Fruit fly (Drosophila melanogaster) whole organism, embryonic: ENCODE data around the gene lbl.
A peak's percentile ranks its signal among the peaks of the same experiment; 100 is the strongest.

ENCODE experiments used
- CG10565 ChIP-seq: fragments of 200-800 bp; sonication (Bioruptor generic); optimal IDR thresholded peaks from 3 replicates; lab custom pipeline; 2016; ENCODE audit warnings: missing biosample characterization, mild to moderate bottlenecking, missing genetic modification characterization
- CG11695 ChIP-seq: fragments of 200-800 bp; sonication (Bioruptor generic); IDR thresholded peaks from 3 replicates; pipeline ENCODE4 v1.3.6; 2022; ENCODE audit warnings: missing biosample characterization, missing genetic modification characterization
- CG1233 ChIP-seq: fragments of 200-800 bp; sonication (Bioruptor generic); optimal IDR thresholded peaks from 4 replicates; lab custom pipeline; 2018; ENCODE audit warnings: missing biosample characterization, mild to moderate bottlenecking, missing genetic modification characterization
- CG13287 ChIP-seq: fragments of 200-800 bp; sonication (Bioruptor generic); IDR thresholded peaks from 2 replicates; pipeline ENCODE4 v1.3.6; 2022; ENCODE audit warnings: missing biosample characterization, missing genetic modification characterization; ENCODE audit not compliant: partially characterized antibody
- CG14014 ChIP-seq: fragments of 200-800 bp; sonication (Bioruptor generic); IDR thresholded peaks from 2 replicates; pipeline ENCODE4 v1.3.6; 2022; ENCODE audit warnings: missing biosample characterization, missing genetic modification characterization
- CG15011 ChIP-seq: fragments of 200-800 bp; sonication (Bioruptor generic); optimal IDR thresholded peaks from 3 replicates; lab custom pipeline; 2018; ENCODE audit warnings: missing biosample characterization, mild to moderate bottlenecking, missing genetic modification characterization
- CG15269 ChIP-seq: fragments of 200-800 bp; sonication (Bioruptor generic); optimal IDR thresholded peaks from 2 replicates; lab custom pipeline; 2018; ENCODE audit warnings: missing biosample characterization, mild to moderate bottlenecking, missing genetic modification characterization, moderate library complexity
- CG15479 ChIP-seq: fragments of 200-800 bp; sonication (Bioruptor generic); optimal IDR thresholded peaks from 3 replicates; lab custom pipeline; 2019; ENCODE audit warnings: missing biosample characterization, mild to moderate bottlenecking, missing genetic modification characterization, moderate library complexity
- CG2120 ChIP-seq: fragments of 200-800 bp; sonication (Bioruptor generic); optimal IDR thresholded peaks from 3 replicates; lab custom pipeline; 2016; ENCODE audit warnings: missing biosample characterization, missing genetic modification characterization
- CG3407 ChIP-seq: fragments of 200-800 bp; sonication (Bioruptor generic); optimal IDR thresholded peaks from 2 replicates; lab custom pipeline; 2018; ENCODE audit warnings: missing biosample characterization, mild to moderate bottlenecking, missing genetic modification characterization
- CG34224 ChIP-seq: fragments of 200-800 bp; sonication (Bioruptor generic); IDR thresholded peaks from 3 replicates; pipeline ENCODE4 v1.3.6; 2022; ENCODE audit warnings: missing biosample characterization, missing genetic modification characterization; ENCODE audit not compliant: partially characterized antibody
- CG34376 ChIP-seq: fragments of 200-800 bp; sonication (Bioruptor generic); optimal IDR thresholded peaks from 2 replicates; lab custom pipeline; 2018; ENCODE audit warnings: missing biosample characterization, mild to moderate bottlenecking, missing genetic modification characterization
- CG3838 ChIP-seq: fragments of 200-800 bp; sonication (Bioruptor generic); optimal IDR thresholded peaks from 3 replicates; lab custom pipeline; 2016; ENCODE audit warnings: missing biosample characterization, missing genetic modification characterization
- CG4424 ChIP-seq: fragments of 200-800 bp; sonication (Bioruptor generic); optimal IDR thresholded peaks from 3 replicates; lab custom pipeline; 2016; ENCODE audit warnings: missing biosample characterization, missing genetic modification characterization
- CG6765 ChIP-seq: fragments of 200-800 bp; sonication (Bioruptor generic); optimal IDR thresholded peaks from 3 replicates; lab custom pipeline; 2017; ENCODE audit warnings: missing biosample characterization, mild to moderate bottlenecking, missing genetic modification characterization
- CG8924 ChIP-seq: fragments of 200-800 bp; optimal IDR thresholded peaks from 3 replicates; lab custom pipeline; 2019; ENCODE audit warnings: missing biosample characterization, mild to moderate bottlenecking, missing genetic modification characterization, moderate library complexity
- CG9817 ChIP-seq: fragments of 200-800 bp; sonication (Bioruptor generic); optimal IDR thresholded peaks from 2 replicates; lab custom pipeline; 2018; ENCODE audit warnings: missing biosample characterization, mild to moderate bottlenecking, missing genetic modification characterization, moderate library complexity
- CG9932 ChIP-seq: fragments of 200-800 bp; sonication (Bioruptor generic); IDR thresholded peaks from 2 replicates; pipeline ENCODE4 v1.3.6; 2022; ENCODE audit warnings: missing biosample characterization, missing genetic modification characterization
- D19A ChIP-seq: fragments of 200-800 bp; optimal IDR thresholded peaks from 3 replicates; lab custom pipeline; 2019; ENCODE audit warnings: missing biosample characterization, mild to moderate bottlenecking, missing genetic modification characterization, moderate library complexity
- Doc3 ChIP-seq: fragments of 200-800 bp; sonication (Bioruptor generic); IDR thresholded peaks from 3 replicates; pipeline ENCODE4 v1.3.6; 2022; ENCODE audit warnings: missing biosample characterization, missing genetic modification characterization; ENCODE audit not compliant: partially characterized antibody
- Dref ChIP-seq: fragments of 200-800 bp; sonication (Bioruptor generic); IDR thresholded peaks from 2 replicates; pipeline ENCODE4 v1.3.6; 2022; ENCODE audit warnings: missing biosample characterization, missing genetic modification characterization
- E2f2 ChIP-seq: fragments of 200-800 bp; sonication (Bioruptor generic); IDR thresholded peaks from 2 replicates; pipeline ENCODE4 v1.3.6; 2022; ENCODE audit warnings: missing biosample characterization, missing genetic modification characterization
- HLH3B ChIP-seq: fragments of 200-800 bp; sonication (Bioruptor generic); IDR thresholded peaks from 2 replicates; pipeline ENCODE4 v1.3.6; 2022; ENCODE audit warnings: missing biosample characterization, missing genetic modification characterization
- Hr3 ChIP-seq: fragments of 200-800 bp; sonication (Bioruptor generic); optimal IDR thresholded peaks from 3 replicates; lab custom pipeline; 2016; ENCODE audit warnings: missing biosample characterization, missing genetic modification characterization
- Meics ChIP-seq: fragments of 200-800 bp; sonication (Bioruptor generic); optimal IDR thresholded peaks from 2 replicates; lab custom pipeline; 2017; ENCODE audit warnings: missing biosample characterization, mild to moderate bottlenecking, missing genetic modification characterization
- Neu2 ChIP-seq: fragments of 200-800 bp; sonication (Bioruptor generic); optimal IDR thresholded peaks from 3 replicates; lab custom pipeline; 2016; ENCODE audit warnings: missing biosample characterization, missing genetic modification characterization, borderline replicate concordance
- Oaz ChIP-seq: fragments of 200-800 bp; sonication (Bioruptor generic); IDR thresholded peaks from 2 replicates; pipeline ENCODE4 v1.3.6; 2022; ENCODE audit warnings: missing biosample characterization, missing genetic modification characterization
- Pdp1 ChIP-seq, 2 experiments: fragments of 200-800 bp; sonication (Bioruptor generic); optimal IDR thresholded peaks; 3 replicates each; lab custom pipeline; 2016; ENCODE audit warnings: missing biosample characterization in 2 of 2, missing genetic modification characterization in 2 of 2, mild to moderate bottlenecking in 1 of 2, moderate library complexity in 1 of 2
- al ChIP-seq: fragments of 200-800 bp; sonication (Bioruptor generic); IDR thresholded peaks from 2 replicates; pipeline ENCODE4 v1.3.6; 2022; ENCODE audit warnings: missing biosample characterization, missing genetic modification characterization
- bab2 ChIP-seq: fragments of 200-800 bp; sonication (Bioruptor generic); optimal IDR thresholded peaks from 2 replicates; lab custom pipeline; 2016; ENCODE audit warnings: missing biosample characterization, missing genetic modification characterization
- bsh ChIP-seq, 2 experiments: fragments of 200-800 bp; sonication (Bioruptor generic); optimal IDR thresholded peaks; 2 replicates each; lab custom pipeline; 2017 to 2018; ENCODE audit warnings: mild to moderate bottlenecking in 2 of 2, missing biosample characterization in 2 of 2, missing genetic modification characterization in 2 of 2, moderate library complexity in 1 of 2
- cad ChIP-seq: fragments of >200 bp; optimal IDR thresholded peaks from 2 replicates; lab custom pipeline; 2017; ENCODE audit warnings: missing biosample characterization, missing genetic modification characterization
- dm ChIP-seq: fragments of 200-800 bp; sonication (Bioruptor generic); optimal IDR thresholded peaks from 3 replicates; lab custom pipeline; 2016; ENCODE audit warnings: missing biosample characterization, missing genetic modification characterization
- ems ChIP-seq: fragments of 200-800 bp; sonication (Bioruptor generic); optimal IDR thresholded peaks from 3 replicates; lab custom pipeline; 2016; ENCODE audit warnings: missing biosample characterization, missing genetic modification characterization
- en ChIP-seq: fragments of 200-800 bp; sonication (Bioruptor generic); optimal IDR thresholded peaks from 2 replicates; lab custom pipeline; 2016; ENCODE audit warnings: missing biosample characterization, missing genetic modification characterization
- grau ChIP-seq: fragments of 200-800 bp; optimal IDR thresholded peaks from 3 replicates; lab custom pipeline; 2019; ENCODE audit warnings: missing biosample characterization, mild to moderate bottlenecking, missing genetic modification characterization, moderate library complexity
- gro ChIP-seq: fragments of 200-800 bp; sonication (Bioruptor generic); optimal IDR thresholded peaks from 2 replicates; lab custom pipeline; 2016; ENCODE audit warnings: missing biosample characterization, missing genetic modification characterization
- ind ChIP-seq: fragments of 200-800 bp; sonication (Bioruptor generic); optimal IDR thresholded peaks from 3 replicates; lab custom pipeline; 2016; ENCODE audit warnings: missing biosample characterization, missing genetic modification characterization
- lbe ChIP-seq: fragments of 200-800 bp; sonication (Bioruptor generic); optimal IDR thresholded peaks from 2 replicates; lab custom pipeline; 2016; ENCODE audit warnings: missing biosample characterization, mild to moderate bottlenecking, missing genetic modification characterization
- lilli ChIP-seq: fragments of 200-800 bp; sonication (Bioruptor generic); optimal IDR thresholded peaks from 3 replicates; lab custom pipeline; 2016; ENCODE audit warnings: missing biosample characterization, missing genetic modification characterization
- nom ChIP-seq: fragments of 200-800 bp; sonication (Bioruptor generic); optimal IDR thresholded peaks from 2 replicates; lab custom pipeline; 2017; ENCODE audit warnings: missing biosample characterization, missing genetic modification characterization, mild to moderate bottlenecking, moderate library complexity, missing genetic modification reagents
- oc ChIP-seq: fragments of 200-800 bp; sonication (Bioruptor generic); optimal IDR thresholded peaks from 2 replicates; lab custom pipeline; 2018; ENCODE audit warnings: missing biosample characterization, mild to moderate bottlenecking, missing genetic modification characterization, moderate library complexity
- rib ChIP-seq: fragments of 200-800 bp; sonication (Bioruptor generic); IDR thresholded peaks from 2 replicates; pipeline ENCODE4 v1.3.6; 2022; ENCODE audit warnings: missing biosample characterization, missing genetic modification characterization
- sens ChIP-seq: fragments of 200-800 bp; sonication (Bioruptor generic); peaks from one replicate; lab custom pipeline; 2016; ENCODE audit warnings: missing biosample characterization, missing genetic modification characterization
- slou ChIP-seq: fragments of 200-800 bp; sonication (Bioruptor generic); optimal IDR thresholded peaks from 3 replicates; lab custom pipeline; 2016; ENCODE audit warnings: missing biosample characterization, missing genetic modification characterization
- sob ChIP-seq: fragments of 200-800 bp; sonication (Bioruptor generic); IDR thresholded peaks from 2 replicates; pipeline ENCODE4 v1.3.6; 2022; ENCODE audit warnings: missing biosample characterization, missing genetic modification characterization
- sr ChIP-seq: fragments of 200-800 bp; sonication (Bioruptor generic); IDR thresholded peaks from 3 replicates; pipeline ENCODE4 v1.3.6; 2022; ENCODE audit warnings: missing biosample characterization, missing genetic modification characterization
- toy ChIP-seq: fragments of 200-800 bp; sonication (Bioruptor generic); IDR thresholded peaks from 2 replicates; pipeline ENCODE4 v1.3.6; 2022; ENCODE audit warnings: missing biosample characterization, missing genetic modification characterization
- wek ChIP-seq: fragments of 200-800 bp; sonication (Bioruptor generic); optimal IDR thresholded peaks from 3 replicates; lab custom pipeline; 2018; ENCODE audit warnings: missing biosample characterization, mild to moderate bottlenecking, missing genetic modification characterization, moderate library complexity
- zf30C ChIP-seq: fragments of 200-800 bp; sonication (Bioruptor generic); optimal IDR thresholded peaks from 3 replicates; lab custom pipeline; 2018; ENCODE audit warnings: missing biosample characterization, mild to moderate bottlenecking, missing genetic modification characterization

Gene lbl

dm6 chr3R:21376859-21377607 is 56.9 kb downstream of the lbl start (continued):
- TF ChIP-seq al (GFP tag; lab: Robert Waterston, UW) (no peak), dm (peak; percentile 1), CG9932 (GFP tag; lab: Robert Waterston, UW) (peak; percentile 33; the same call in 1 of the 2 replicates), CG15011 (GFP tag; lab: Kevin White, UChicago) (no peak), CG15269 (tag; lab: Kevin White, UChicago) (no peak), CG9817 (tag; lab: Kevin White, UChicago) (no peak), D19A (tag; lab: Kevin White, UChicago) (no peak), nom (GFP tag; lab: Kevin White, UChicago) (peak; percentile 30), Oaz (GFP tag; lab: Robert Waterston, UW) (no peak), bsh (GFP tag; optimal IDR thresholded peaks at IDR 0.05; lab: Kevin White, UChicago) (no peak), bab2 (no peak), CG4424 (GFP tag; lab: Kevin White, UChicago) (peak; percentile 6), HLH3B (no peak), CG10565 (GFP tag; lab: Kevin White, UChicago) (no peak), wek (GFP tag; lab: Kevin White, UChicago) (no peak), ems (GFP tag; lab: Kevin White, UChicago) (no peak), Dref (GFP tag; lab: Robert Waterston, UW) (peak; percentile 77), slou (GFP tag; lab: Kevin White, UChicago) (no peak), sob (no peak), CG3838 (GFP tag; lab: Kevin White, UChicago) (no peak), Meics (GFP tag; lab: Kevin White, UChicago) (peak; percentile 27), Hr3 (no peak), E2f2 (GFP tag; lab: Robert Waterston, UW) (peak; percentile 43), CG13287 (GFP tag; lab: Robert Waterston, UW) (peak; percentile 88), CG34376 (GFP tag; lab: Kevin White, UChicago) (no peak), Neu2 (no peak), gro (no peak), oc (tag; lab: Kevin White, UChicago) (no peak), lilli (peak; percentile 40), CG15479 (GFP tag; lab: Kevin White, UChicago) (no peak), CG6765 (no peak), CG2120 (peak; percentile 10), rib (0 out of 2 replicates have a peak, but pooled peaks have one; percentile 12), sens (GFP tag; lab: Kevin White, UChicago) (peak; percentile 84), sr (GFP tag; lab: Robert Waterston, UW) (no peak), en (GFP tag; lab: Kevin White, UChicago) (no peak), CG14014 (no peak), CG3407 (GFP tag; lab: Kevin White, UChicago) (no peak), lbe (GFP tag; lab: Kevin White, UChicago) (peak; percentile 64), Doc3 (GFP tag; lab: Robert Waterston, UW) (peak; percentile 78), zf30C (GFP tag; lab: Kevin White, UChicago) (peak; percentile 19), CG11695 (no peak), cad (GFP tag; lab: Kevin White, UChicago) (no peak), grau (tag; lab: Kevin White, UChicago) (peak; percentile 3), Pdp1 (GFP tag; optimal IDR thresholded peaks at IDR 0.05; lab: Kevin White, UChicago) (peak in 1 of 2 experiments; percentile 15), CG34224 (GFP tag; lab: Robert Waterston, UW) (peak; percentile 84), CG8924 (tag; lab: Kevin White, UChicago) (peak; percentile 1), CG1233 (GFP tag; lab: Kevin White, UChicago) (peak; percentile 27), ind (GFP tag; lab: Kevin White, UChicago) (no peak), toy (GFP tag; lab: Robert Waterston, UW) (no peak)
